Fruit fly (Drosophila melanogaster) Kc167 (cell line): Measurements from ENCODE around the gene mura.
A peak's percentile ranks its signal among the peaks of the same experiment; 100 is the strongest.

Experiments
- Myc ChIP-seq: fragments of >200 bp; optimal IDR thresholded peaks from 2 replicates; lab custom pipeline; 2017; ENCODE audit warnings: missing external identifiers
- Sin3A ChIP-seq: fragments of >200 bp; optimal IDR thresholded peaks from 2 replicates; lab custom pipeline; 2018; ENCODE audit warnings: missing external identifiers
- h ChIP-seq: fragments of >200 bp; optimal IDR thresholded peaks from 3 replicates; lab custom pipeline; 2018; ENCODE audit warnings: missing external identifiers
- insv ChIP-seq: fragments of >200 bp; optimal IDR thresholded peaks from 3 replicates; lab custom pipeline; 2018; ENCODE audit warnings: missing external identifiers
- psq ChIP-seq: fragments of >200 bp; optimal IDR thresholded peaks from 2 replicates; lab custom pipeline; 2017; ENCODE audit warnings: missing external identifiers
- ttk ChIP-seq: sonication (Bioruptor generic); optimal IDR thresholded peaks from 2 replicates; lab custom pipeline; 2017; ENCODE audit warnings: missing external identifiers

The mura gene

DNA sequence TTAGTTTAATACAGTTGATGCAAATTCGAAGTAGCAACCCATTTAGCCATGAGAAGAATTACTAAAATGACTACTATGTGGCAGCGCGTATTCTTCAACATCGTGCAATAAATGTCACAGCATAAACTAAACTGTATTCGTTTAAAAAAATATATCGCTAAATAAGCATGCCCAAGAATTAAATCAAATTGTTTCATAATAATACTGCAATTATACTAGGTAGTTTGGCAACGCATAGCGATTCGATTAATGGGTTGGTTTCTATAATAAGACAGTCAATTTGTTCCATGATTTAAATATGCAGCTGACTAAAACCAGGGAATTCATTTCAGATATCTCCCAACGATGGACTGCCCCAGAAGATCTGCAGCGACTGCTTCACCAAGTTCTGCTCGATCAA lies 31.5 kb upstream of the mura start, which contains the start of gene CG33654:
CG33654 (minus strand) TSS at position 101 of the 400 bp plus-strand sequence.
- TF ChIP-seq Myc (no peak), ttk (no peak), Sin3A (no peak), psq (lab: Kevin White, UChicago) (no peak), insv (lab: Kevin White, UChicago) (no peak), h (lab: Kevin White, UChicago) (no peak)

DNA sequence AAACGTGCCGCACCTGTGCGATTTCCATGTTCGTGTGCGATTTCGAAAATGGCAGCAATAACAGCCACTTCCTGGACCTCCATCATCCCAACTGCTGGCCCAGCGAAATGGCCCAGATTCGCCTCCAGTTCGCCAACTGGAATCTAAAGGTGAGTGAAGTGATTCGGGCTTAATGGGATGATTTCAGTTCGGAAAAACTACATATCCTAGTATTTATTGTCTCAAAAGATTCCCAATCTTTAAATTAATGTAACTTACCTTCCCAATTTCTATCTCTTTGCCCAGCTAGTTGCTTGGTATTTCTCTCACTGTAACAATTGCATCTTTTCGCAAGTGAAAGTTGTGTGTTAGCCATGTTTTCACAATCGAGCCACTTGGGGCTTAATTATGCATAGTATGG lies 30.4 kb upstream of the mura start:
- TF ChIP-seq Sin3A (no peak), Myc (no peak), psq (lab: Kevin White, UChicago) (no peak), ttk (no peak), insv (lab: Kevin White, UChicago) (no peak), h (lab: Kevin White, UChicago) (no peak)

DNA sequence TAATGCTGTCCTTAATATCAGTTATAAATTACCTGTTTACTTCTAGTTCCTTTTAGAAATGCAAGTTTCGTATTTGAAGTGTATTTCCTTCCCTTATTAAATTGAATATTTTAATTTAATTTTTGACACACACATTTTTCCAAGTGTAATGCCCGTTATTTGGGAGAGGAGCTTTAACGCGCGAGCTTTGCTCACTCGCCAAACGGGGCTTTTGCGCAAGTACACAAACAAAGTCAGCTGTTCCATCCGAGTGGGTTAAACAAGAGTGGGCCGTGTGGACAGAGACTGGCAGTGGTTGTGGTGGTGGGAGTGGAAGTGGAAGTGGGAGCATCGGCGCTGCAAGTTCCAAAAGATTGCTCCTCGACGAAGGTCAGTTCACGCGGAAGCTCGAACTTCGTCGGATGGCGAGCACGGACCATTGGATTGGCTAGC lies 29.5 kb upstream of the mura start, which contains the start of gene CG8301:
CG8301 (plus strand) TSS at position 218 of the 432 bp plus-strand sequence.
- TF ChIP-seq insv (lab: Kevin White, UChicago) (no peak), ttk (no peak), Myc (no peak), h (lab: Kevin White, UChicago) (no peak), Sin3A (no peak), psq (lab: Kevin White, UChicago) (no peak)

DNA sequence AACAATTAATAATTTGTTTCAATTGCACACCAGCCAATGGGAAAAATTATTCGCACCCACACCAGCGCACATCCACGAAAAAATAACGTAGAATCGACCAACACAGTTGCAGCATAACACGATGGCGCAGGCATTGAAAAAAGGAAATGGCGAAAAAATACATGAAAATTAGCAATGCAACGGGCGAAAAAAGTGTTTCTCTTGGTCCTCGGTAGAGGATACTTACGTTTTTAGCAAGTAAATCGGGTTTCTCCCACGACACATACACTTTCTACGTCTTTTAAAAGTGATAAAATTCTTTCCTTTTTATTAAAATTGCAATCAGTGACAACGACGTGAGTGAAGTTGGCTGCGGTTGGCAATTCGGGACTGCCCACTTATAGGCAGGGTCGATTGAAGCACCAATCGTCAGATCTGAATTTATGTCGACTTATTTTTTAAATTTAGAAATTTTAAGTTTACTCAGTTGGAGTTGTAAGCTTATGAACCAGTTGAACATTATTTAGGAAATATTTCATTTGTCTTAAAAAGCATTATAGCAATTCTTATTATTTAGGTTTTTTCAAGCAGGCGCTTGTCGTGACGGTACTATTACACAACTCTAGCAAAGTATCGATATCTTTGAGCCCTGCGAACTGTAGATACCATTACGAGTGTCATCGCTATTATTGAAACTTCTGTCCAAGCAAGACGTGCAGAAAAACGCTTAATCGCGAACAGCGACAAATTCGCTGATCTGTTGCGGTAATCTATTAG lies 26.0 kb upstream of the mura start, which contains the start of the genes Kap-alpha3 and Son:
Kap-alpha3 (minus strand) TSS at position 352 of the 756 bp plus-strand sequence.
Son (plus strand) TSS at position 661 of the 756 bp plus-strand sequence.
- no peak for TF ChIP-seq Sin3A
- no peak for TF ChIP-seq ttk
- no peak for TF ChIP-seq psq (lab: Kevin White, UChicago)
- no peak for TF ChIP-seq insv (lab: Kevin White, UChicago)
- no peak for TF ChIP-seq Myc
- TF ChIP-seq h (lab: Kevin White, UChicago), result no peak

DNA sequence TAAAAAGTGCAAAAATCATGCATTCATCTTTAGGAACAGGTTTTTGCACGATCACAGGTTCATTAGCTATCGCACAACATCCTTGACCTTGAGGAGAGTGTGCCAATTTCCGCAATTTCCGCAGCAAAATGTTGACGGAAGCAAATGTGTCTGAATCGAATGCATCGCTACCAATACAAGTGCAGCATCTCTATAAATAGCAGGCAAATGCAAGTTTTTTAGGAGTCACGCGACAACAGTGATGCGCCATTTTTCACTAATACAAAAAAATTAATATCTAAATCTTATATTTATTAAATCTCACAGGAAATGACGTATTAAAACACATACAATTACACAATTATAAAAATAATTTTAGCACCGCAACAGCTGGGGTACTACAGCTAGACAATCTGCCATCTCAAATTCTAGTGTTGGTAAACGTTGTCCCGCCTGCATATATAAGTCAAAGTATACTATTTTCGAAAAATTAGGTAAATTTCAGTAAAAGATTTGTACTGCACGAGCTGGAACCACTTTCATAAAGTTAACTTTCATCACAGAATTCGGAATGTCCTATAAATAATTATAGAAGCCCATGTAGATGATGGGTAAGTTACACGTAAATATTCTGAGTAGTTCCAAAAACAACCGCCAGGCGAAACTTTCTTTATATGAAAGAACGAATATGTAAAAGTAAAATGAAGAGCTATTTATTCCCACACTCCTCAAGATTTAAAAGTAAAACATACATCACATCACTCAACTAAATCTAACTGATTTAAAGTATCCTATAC lies 22.4 kb upstream of the mura start, which contains the start of gene CG9399:
CG9399 (minus strand) TSS at position 400 of the 776 bp plus-strand sequence.
- TF ChIP-seq insv (lab: Kevin White, UChicago) (no peak), Sin3A (no peak), h (lab: Kevin White, UChicago) (no peak), Myc (no peak), ttk (no peak), psq (lab: Kevin White, UChicago) (no peak)

DNA sequence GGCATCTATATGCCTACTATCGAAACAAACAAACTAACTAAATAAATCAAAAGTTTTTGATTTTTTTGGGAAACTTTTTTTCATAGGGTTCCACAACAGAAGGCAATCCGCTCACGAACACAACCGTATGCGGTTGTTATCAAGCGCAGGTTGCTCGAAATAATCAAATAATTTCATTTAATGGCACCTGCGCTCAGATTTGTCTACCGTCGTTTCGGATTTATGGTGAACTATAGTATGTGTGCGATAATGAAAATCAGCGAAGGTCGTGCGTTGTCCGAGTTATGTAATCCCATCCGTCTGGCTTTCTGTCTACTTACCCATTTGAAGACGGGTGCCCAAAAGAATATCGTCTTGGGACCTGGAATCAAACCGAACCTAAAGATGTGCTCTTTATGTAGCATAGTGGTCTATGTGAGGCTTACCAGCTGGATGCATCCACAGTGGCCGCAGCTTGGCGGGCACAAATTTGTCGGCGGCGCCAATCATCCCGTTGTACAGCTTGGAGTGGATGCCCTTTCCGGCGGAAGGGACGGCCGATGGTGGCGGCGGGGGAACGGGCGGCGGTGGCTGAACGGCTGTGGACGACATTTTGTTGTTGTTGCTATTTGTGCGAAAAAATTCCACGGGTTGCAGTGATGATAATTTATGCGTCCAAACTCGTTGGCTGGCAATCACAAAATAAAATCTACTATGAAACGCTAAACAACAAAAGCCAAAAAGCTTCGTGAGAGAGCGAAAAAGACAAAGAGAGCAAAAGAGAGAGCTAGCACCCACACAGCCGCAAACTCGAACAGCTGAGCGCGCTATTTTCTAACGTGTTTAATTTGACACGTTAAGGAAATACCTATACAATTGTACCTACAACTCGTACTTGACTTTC lies 21.6 kb upstream of the mura start:
- TF ChIP-seq psq (lab: Kevin White, UChicago) (no peak), h (lab: Kevin White, UChicago) (no peak), ttk (no peak), Sin3A (no peak), insv (lab: Kevin White, UChicago) (no peak), Myc (no peak)

DNA sequence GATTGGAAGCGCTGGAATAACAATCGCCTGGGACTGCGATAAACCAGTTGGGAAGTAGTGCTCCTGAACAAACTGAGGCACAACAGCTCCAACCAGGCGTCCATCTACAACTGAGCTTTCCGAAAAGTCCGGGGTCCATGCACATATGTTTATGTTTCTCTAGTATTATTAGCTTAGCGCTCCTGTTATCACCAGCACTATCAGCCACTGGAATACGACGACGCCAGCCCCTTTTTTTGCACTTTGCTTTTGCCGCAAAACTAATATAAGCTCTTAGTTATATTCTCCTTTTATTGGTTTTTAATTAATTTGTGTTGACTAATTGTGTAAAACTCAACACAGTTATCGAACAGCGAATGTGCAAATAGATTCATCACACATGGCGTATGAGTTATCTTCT lies 19.9 kb upstream of the mura start, which contains the start of gene CG9396:
CG9396 (minus strand) TSS at position 101 of the 400 bp plus-strand sequence.
- TF ChIP-seq psq (lab: Kevin White, UChicago) (no peak), ttk (no peak), insv (lab: Kevin White, UChicago) (no peak), Myc (no peak), Sin3A (no peak), h (lab: Kevin White, UChicago) (no peak)

DNA sequence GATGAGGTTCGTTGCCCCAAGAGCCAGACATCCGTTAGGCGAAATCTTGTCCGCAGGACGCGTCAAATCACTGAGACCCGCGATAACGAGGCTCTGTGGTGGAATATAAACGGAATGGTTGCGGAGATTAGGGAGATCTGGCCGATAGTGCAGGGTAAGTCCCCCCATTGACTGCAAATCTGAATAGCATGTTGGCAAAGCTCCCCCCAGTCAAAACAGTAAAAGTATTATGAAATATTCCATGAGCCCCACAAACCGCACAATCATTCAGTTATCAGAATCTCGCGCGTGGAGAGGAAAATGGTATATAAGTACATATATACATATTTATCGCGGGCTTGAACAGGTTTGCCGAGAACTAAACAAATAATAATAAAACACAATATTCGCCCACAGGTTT lies 19.1 kb upstream of the mura start:
- TF ChIP-seq ttk (no peak), Myc (no peak), psq (lab: Kevin White, UChicago) (no peak)

DNA sequence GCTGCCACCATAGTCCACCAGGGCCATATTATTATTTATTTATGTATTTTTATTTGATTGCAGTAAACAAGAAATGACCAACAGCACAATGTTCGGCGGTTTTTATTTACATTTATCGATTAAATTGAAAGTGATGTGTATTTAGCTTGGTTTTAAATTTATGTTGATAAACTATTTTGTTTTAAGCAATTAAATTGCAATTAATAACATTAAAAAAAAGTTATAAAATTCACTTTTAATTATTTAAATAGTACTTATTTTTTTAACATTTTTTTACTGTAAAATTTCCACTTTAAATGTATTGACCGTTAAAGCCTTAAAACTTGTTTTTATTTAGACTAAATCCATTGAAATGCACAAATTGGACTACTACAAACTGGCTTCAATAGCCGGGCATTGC lies 18.5 kb upstream of the mura start, which contains the start of gene CG16790:
CG16790 (minus strand) TSS at position 101 of the 400 bp plus-strand sequence.
- no peak for TF ChIP-seq h (lab: Kevin White, UChicago)
- TF ChIP-seq Sin3A, result no peak
- TF ChIP-seq insv (lab: Kevin White, UChicago), result no peak

DNA sequence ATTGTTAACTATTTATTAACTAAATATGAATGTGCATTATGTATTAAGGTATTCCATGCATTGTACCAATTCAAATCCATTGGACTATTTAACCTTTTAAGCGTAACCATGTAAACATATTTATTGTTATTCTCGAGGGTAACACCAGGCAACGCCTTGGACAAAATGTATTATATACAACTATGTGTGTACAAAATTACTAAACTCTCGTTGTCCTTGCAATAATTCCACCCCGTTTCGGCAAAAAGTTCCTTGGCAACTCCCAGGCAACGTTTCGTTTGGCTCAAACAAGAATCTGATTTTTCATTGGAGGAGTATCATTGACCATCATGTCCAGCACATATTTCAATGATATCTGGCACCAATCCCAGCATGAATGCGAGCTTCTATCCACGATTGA lies 14.3 kb upstream of the mura start, which contains the start of gene CG16789:
CG16789 (plus strand) TSS at position 301 of the 400 bp plus-strand sequence.
- TF ChIP-seq psq (lab: Kevin White, UChicago), result no peak
- TF ChIP-seq ttk, result no peak
- TF ChIP-seq h (lab: Kevin White, UChicago), result no peak
- no peak for TF ChIP-seq insv (lab: Kevin White, UChicago)
- TF ChIP-seq Sin3A, result no peak
- no peak for TF ChIP-seq Myc

DNA sequence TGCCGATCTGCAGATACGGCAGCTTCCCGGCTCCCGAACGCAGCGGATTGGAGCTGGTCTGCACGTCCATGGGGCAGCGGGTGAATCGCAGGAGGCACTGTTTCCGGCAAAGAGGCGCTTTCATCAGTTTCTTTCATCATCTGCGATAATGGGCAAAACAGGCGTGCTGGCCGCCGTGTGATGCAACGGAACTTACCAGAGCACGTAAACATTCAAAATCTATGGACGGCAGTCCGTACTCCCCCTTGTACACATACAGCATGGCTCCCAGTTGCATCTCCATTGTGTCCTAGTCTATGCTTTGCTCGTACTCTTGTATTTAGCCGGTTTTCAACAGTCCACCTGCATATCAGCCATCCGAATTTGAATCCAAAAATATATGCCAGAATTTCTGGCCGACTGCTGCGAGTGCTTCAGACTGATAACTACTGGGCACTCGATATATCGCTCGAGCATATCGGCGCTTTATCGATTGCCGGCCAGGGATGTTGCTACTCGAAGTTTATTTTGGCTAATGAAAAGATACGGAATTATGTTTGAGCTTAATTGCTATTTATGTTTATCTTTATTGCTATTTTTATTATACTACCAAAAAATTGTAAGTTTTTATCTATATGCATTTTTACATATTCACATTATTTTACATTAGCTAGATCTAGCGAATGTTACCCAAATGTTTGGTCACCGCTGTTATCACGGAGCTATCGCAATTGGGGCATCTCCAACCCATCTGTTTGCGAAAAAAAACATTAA lies 11.8 kb upstream of the mura start, which contains the start of the genes CG9393 and Vps45:
CG9393 (minus strand) TSS at position 434 of the 753 bp plus-strand sequence.
Vps45 (plus strand) TSS at position 685 of the 753 bp plus-strand sequence.
- TF ChIP-seq Sin3A (peak; percentile 6), h (lab: Kevin White, UChicago) (no peak)
